Worm (Caenorhabditis elegans) whole organism, late embryonic: ENCODE data around the gene B0228.6.

ENCODE experiments used
- C08G9.2 ChIP-seq: sonication (generic microtip); optimal IDR thresholded peaks from 2 replicates; lab custom pipeline; 2016; ENCODE audit warnings: mild to moderate bottlenecking, missing genetic modification characterization, moderate library complexity, missing compliant biosample characterization
- C38D4.7 ChIP-seq: fragments of 200-800 bp; sonication (Bioruptor generic); optimal IDR thresholded peaks from 2 replicates; lab custom pipeline; 2018; ENCODE audit warnings: mild to moderate bottlenecking, missing genetic modification characterization, moderate library complexity, missing compliant biosample characterization
- ama-1 ChIP-seq: fragments of 150-350 bp; optimal IDR thresholded peaks from 2 replicates; lab custom pipeline; 2014
- ceh-18 ChIP-seq: sonication (generic microtip); optimal IDR thresholded peaks from 2 replicates; lab custom pipeline; 2016; ENCODE audit warnings: missing genetic modification characterization, missing compliant biosample characterization
- ceh-19 ChIP-seq: fragments of 200-800 bp; sonication (Bioruptor generic); optimal IDR thresholded peaks from 2 replicates; lab custom pipeline; 2018; ENCODE audit warnings: mild to moderate bottlenecking, missing genetic modification characterization, missing compliant biosample characterization
- ceh-2 ChIP-seq: sonication (generic microtip); optimal IDR thresholded peaks from 2 replicates; lab custom pipeline; 2016; ENCODE audit warnings: missing genotype, missing genetic modification characterization, missing compliant biosample characterization
- ceh-24 ChIP-seq: sonication (generic microtip); optimal IDR thresholded peaks from 2 replicates; lab custom pipeline; 2016; ENCODE audit warnings: mild to moderate bottlenecking, missing genetic modification characterization, missing compliant biosample characterization
- ceh-45 ChIP-seq: fragments of 200-800 bp; sonication (Bioruptor generic); IDR thresholded peaks from 2 replicates; pipeline ENCODE4 v1.3.6; 2022; ENCODE audit warnings: missing genetic modification reagents, missing genetic modification characterization, missing compliant biosample characterization
- ceh-48 ChIP-seq: sonication (generic microtip); optimal IDR thresholded peaks from 2 replicates; lab custom pipeline; 2016; ENCODE audit warnings: missing genetic modification characterization, inconsistent platforms, missing compliant biosample characterization
- ceh-6 ChIP-seq: fragments of 200-800 bp; sonication (Bioruptor generic); optimal IDR thresholded peaks from 2 replicates; lab custom pipeline; 2018; ENCODE audit warnings: mild to moderate bottlenecking, missing genetic modification characterization, missing compliant biosample characterization
- ceh-9 ChIP-seq: sonication (generic microtip); optimal IDR thresholded peaks from 2 replicates; lab custom pipeline; 2016; ENCODE audit warnings: mild to moderate bottlenecking, missing genetic modification characterization, inconsistent platforms, missing compliant biosample characterization
- elt-2 ChIP-seq: sonication (generic microtip); optimal IDR thresholded peaks from 2 replicates; lab custom pipeline; 2016; ENCODE audit warnings: missing genetic modification reagents, missing genetic modification characterization, missing compliant biosample characterization
- elt-4 ChIP-seq: sonication (generic microtip); optimal IDR thresholded peaks from 2 replicates; lab custom pipeline; 2016; ENCODE audit warnings: missing genetic modification characterization, missing compliant biosample characterization
- gmeb-2 ChIP-seq: sonication (generic microtip); optimal IDR thresholded peaks from 2 replicates; lab custom pipeline; 2016; ENCODE audit warnings: missing genetic modification characterization, inconsistent platforms, missing compliant biosample characterization
- hlh-13 ChIP-seq: fragments of 200-800 bp; sonication (Bioruptor generic); optimal IDR thresholded peaks from 2 replicates; lab custom pipeline; 2018; ENCODE audit warnings: mild to moderate bottlenecking, missing genetic modification characterization, missing compliant biosample characterization
- hlh-15 ChIP-seq: sonication (generic microtip); optimal IDR thresholded peaks from 2 replicates; lab custom pipeline; 2016; ENCODE audit warnings: missing genetic modification characterization, missing compliant biosample characterization
- hlh-30 ChIP-seq: sonication (generic microtip); optimal IDR thresholded peaks from 2 replicates; lab custom pipeline; 2017; ENCODE audit warnings: antibody characterized with exemption, missing genetic modification characterization, missing compliant biosample characterization; ENCODE audit not compliant: insufficient read depth
- hlh-6 ChIP-seq: sonication (generic microtip); optimal IDR thresholded peaks from 2 replicates; lab custom pipeline; 2016; ENCODE audit warnings: missing genotype, missing genetic modification characterization, missing compliant biosample characterization
- hlh-8 ChIP-seq: sonication (generic microtip); optimal IDR thresholded peaks from 2 replicates; lab custom pipeline; 2016; ENCODE audit warnings: missing genotype, missing genetic modification characterization, missing compliant biosample characterization
- nfya-1 ChIP-seq: sonication (generic microtip); optimal IDR thresholded peaks from 2 replicates; lab custom pipeline; 2017; ENCODE audit warnings: missing genetic modification characterization, mild to moderate bottlenecking, missing compliant biosample characterization, antibody characterized with exemption, moderate library complexity
- nhr-11 ChIP-seq: fragments of 150-350 bp; optimal IDR thresholded peaks from 2 replicates; lab custom pipeline; 2014; ENCODE audit warnings: missing biosample characterization, missing genetic modification characterization
- nhr-232 ChIP-seq: sonication (generic microtip); optimal IDR thresholded peaks from 2 replicates; lab custom pipeline; 2016; ENCODE audit warnings: missing genetic modification characterization, missing compliant biosample characterization
- pax-1 ChIP-seq: fragments of 150-350 bp; optimal IDR thresholded peaks from 2 replicates; lab custom pipeline; 2014; ENCODE audit warnings: missing biosample characterization, missing genetic modification characterization
- pha-2 ChIP-seq: sonication (generic microtip); optimal IDR thresholded peaks from 2 replicates; lab custom pipeline; 2017; ENCODE audit warnings: mild to moderate bottlenecking, missing genetic modification characterization, missing compliant biosample characterization
- pros-1 ChIP-seq: fragments of 150-350 bp; optimal IDR thresholded peaks from 2 replicates; lab custom pipeline; 2014; ENCODE audit warnings: missing biosample characterization, missing genetic modification reagents, missing genetic modification characterization
- ref-2 ChIP-seq: sonication (generic microtip); optimal IDR thresholded peaks from 2 replicates; lab custom pipeline; 2016; ENCODE audit warnings: missing genetic modification characterization, missing compliant biosample characterization
- rnt-1 ChIP-seq: sonication (generic microtip); optimal IDR thresholded peaks from 2 replicates; lab custom pipeline; 2016; ENCODE audit warnings: missing genetic modification characterization, missing compliant biosample characterization
- sdc-2 ChIP-seq: sonication (generic microtip); optimal IDR thresholded peaks from 2 replicates; lab custom pipeline; 2016; ENCODE audit warnings: missing genotype, missing genetic modification characterization, missing compliant biosample characterization
- sox-2 ChIP-seq: fragments of 200-800 bp; sonication (Bioruptor generic); IDR thresholded peaks from 2 replicates; pipeline ENCODE4 v1.3.6; 2022; ENCODE audit warnings: missing genetic modification reagents, missing genetic modification characterization, missing compliant biosample characterization
- tbx-2 ChIP-seq: sonication (generic microtip); optimal IDR thresholded peaks from 2 replicates; lab custom pipeline; 2016; ENCODE audit warnings: missing genetic modification characterization, missing compliant biosample characterization
- tbx-7 ChIP-seq: sonication (generic microtip); optimal IDR thresholded peaks from 2 replicates; lab custom pipeline; 2016; ENCODE audit warnings: missing genotype, missing genetic modification characterization, missing compliant biosample characterization
- ttx-3 ChIP-seq: sonication (generic microtip); optimal IDR thresholded peaks from 2 replicates; lab custom pipeline; 2016; ENCODE audit warnings: missing genetic modification reagents, missing genetic modification characterization, missing compliant biosample characterization
- unc-42 ChIP-seq: sonication (generic microtip); optimal IDR thresholded peaks from 2 replicates; lab custom pipeline; 2016; ENCODE audit warnings: missing genotype, missing genetic modification characterization, missing compliant biosample characterization
- unc-55 ChIP-seq: sonication (generic microtip); optimal IDR thresholded peaks from 2 replicates; lab custom pipeline; 2017; ENCODE audit warnings: missing biosample characterization, missing genetic modification reagents, missing genetic modification characterization
- unc-86 ChIP-seq: sonication (generic microtip); optimal IDR thresholded peaks from 2 replicates; lab custom pipeline; 2016; ENCODE audit warnings: missing genetic modification characterization, missing compliant biosample characterization
- zip-5 ChIP-seq: sonication (generic microtip); optimal IDR thresholded peaks from 2 replicates; lab custom pipeline; 2016; ENCODE audit warnings: missing genetic modification characterization, missing compliant biosample characterization
- ztf-16 ChIP-seq: sonication (generic microtip); optimal IDR thresholded peaks from 2 replicates; lab custom pipeline; 2017; ENCODE audit warnings: missing genetic modification characterization, missing compliant biosample characterization

B0228.6 gene

ce11 chrII:7755116-7755571, at the start of gene B0228.6, which contains the start of gene B0228.1:
TSS of gene B0228.6 (minus strand) at chrII:7755166.
TSS of gene B0228.1 (plus strand) at chrII:7755343.
- TF ChIP-seq hlh-30 (tag; lab: Kevin White, UChicago), result peak; percentile 76
- peak; percentile 96 for TF ChIP-seq ceh-48 (tag; lab: Kevin White, UChicago)
- no peak for TF ChIP-seq ceh-45
- peak; percentile 24 for TF ChIP-seq tbx-2 (tag; lab: Kevin White, UChicago)
- peak; percentile 27 for TF ChIP-seq unc-42 (tag; lab: Kevin White, UChicago)
- TF ChIP-seq unc-55, result peak; percentile 55
- TF ChIP-seq ceh-9 (tag; lab: Kevin White, UChicago), result no peak
- peak; percentile 26 for TF ChIP-seq nfya-1

ce11 chrII:7803174-7803573, 48.2 kb upstream of the B0228.6 start:
- no peak for TF ChIP-seq sox-2
- TF ChIP-seq ref-2 (tag; lab: Kevin White, UChicago), result no peak
- peak; percentile 49 for TF ChIP-seq unc-42 (tag; lab: Kevin White, UChicago)
- TF ChIP-seq nhr-11, result no peak

- TF ChIP-seq rnt-1 (tag; lab: Kevin White, UChicago), result peak; percentile 53
- TF ChIP-seq pax-1 (tag; lab: Kevin White, UChicago), result no peak
- TF ChIP-seq hlh-15 (tag; lab: Kevin White, UChicago), result no peak
- no peak for TF ChIP-seq ceh-2 (tag; lab: Kevin White, UChicago)
- TF ChIP-seq sdc-2 (tag; lab: Kevin White, UChicago), result no peak
Observed at ce11 chrII:7801899-7802298, 46.9 kb upstream of the B0228.6 start.

- no peak for TF ChIP-seq hlh-6 (tag; lab: Kevin White, UChicago)
- TF ChIP-seq C38D4.7 (GFP tag; lab: Kevin White, UChicago), result no peak
- TF ChIP-seq hlh-8, result no peak
- TF ChIP-seq ztf-16 (tag; lab: Kevin White, UChicago), result no peak
- peak; percentile 15 for TF ChIP-seq elt-2 (tag; lab: Kevin White, UChicago)
Observed at ce11 chrII:7801255-7801654, 46.3 kb upstream of the B0228.6 start.

ce11 chrII:7795299-7795698, 40.3 kb upstream of the B0228.6 start:
- TF ChIP-seq pha-2 (tag; lab: Kevin White, UChicago), result no peak
- TF ChIP-seq unc-42 (tag; lab: Kevin White, UChicago), result peak; percentile 82
- TF ChIP-seq nhr-11, result no peak
- TF ChIP-seq tbx-2 (tag; lab: Kevin White, UChicago), result no peak
- TF ChIP-seq, all 69 proteins: peak for 1

ce11 chrII:7794222-7794621, 39.3 kb upstream of the B0228.6 start, which contains the start of gene glr-4:
TSS of gene glr-4 (minus strand) at chrII:7794322.
- TF ChIP-seq ztf-16 (tag; lab: Kevin White, UChicago) (no peak), ceh-19 (no peak), hlh-13 (GFP tag; lab: Kevin White, UChicago) (no peak), sdc-2 (tag; lab: Kevin White, UChicago) (no peak), ceh-45 (no peak)

ce11 chrII:7792514-7792913, 37.5 kb upstream of the B0228.6 start:
- TF ChIP-seq ceh-48 (tag; lab: Kevin White, UChicago), result no peak
- no peak for TF ChIP-seq ceh-6 (GFP tag; lab: Kevin White, UChicago)
- no peak for TF ChIP-seq elt-4 (tag; lab: Kevin White, UChicago)

- TF ChIP-seq ref-2 (tag; lab: Kevin White, UChicago) (no peak), hlh-30 (tag; lab: Kevin White, UChicago) (no peak), ceh-19 (no peak), nfya-1 (no peak), sdc-2 (tag; lab: Kevin White, UChicago) (no peak), nhr-232 (tag; lab: Kevin White, UChicago) (no peak), gmeb-2 (no peak), ceh-24 (tag; lab: Kevin White, UChicago) (no peak), ttx-3 (tag; lab: Kevin White, UChicago) (no peak), ceh-18 (tag; lab: Kevin White, UChicago) (no peak), unc-86 (no peak), tbx-7 (no peak), zip-5 (tag; lab: Kevin White, UChicago) (no peak), ama-1 (lab: Kevin White, UChicago) (no peak), hlh-13 (GFP tag; lab: Kevin White, UChicago) (no peak), hlh-8 (no peak), pros-1 (no peak), C08G9.2 (tag; lab: Kevin White, UChicago) (no peak), unc-42 (tag; lab: Kevin White, UChicago) (no peak)
Observed at ce11 chrII:7791408-7792050, 36.6 kb upstream of the B0228.6 start.
